Worm (Caenorhabditis elegans) whole organism, midembryonic: ENCODE data around the gene R12B2.6.

Source experiments
- T22C8.4 ChIP-seq: fragments of 200-800 bp; sonication (Bioruptor generic); IDR thresholded peaks from 2 replicates; pipeline ENCODE4 v1.3.6; 2022; ENCODE audit warnings: missing genetic modification characterization, missing compliant biosample characterization
- cog-1 ChIP-seq: sonication (generic microtip); optimal IDR thresholded peaks from 2 replicates; lab custom pipeline; 2016; ENCODE audit warnings: missing genetic modification characterization, missing compliant biosample characterization
- flt-1 ChIP-seq: fragments of 200-800 bp; sonication (Bioruptor generic); IDR thresholded peaks from 2 replicates; pipeline ENCODE4 v1.3.6; 2022; ENCODE audit warnings: missing genetic modification characterization, missing compliant biosample characterization
- klf-2 ChIP-seq: fragments of 200-800 bp; sonication (Bioruptor generic); conservative IDR thresholded peaks from 2 replicates; pipeline ENCODE4 v1.3.6; 2022; ENCODE audit warnings: missing genetic modification reagents, missing genetic modification characterization, missing compliant biosample characterization
- med-1 ChIP-seq: sonication (generic microtip); optimal IDR thresholded peaks from 2 replicates; lab custom pipeline; 2017; ENCODE audit warnings: missing genetic modification characterization, mild to moderate bottlenecking, missing compliant biosample characterization, antibody characterized with exemption, missing genetic modification reagents; ENCODE audit not compliant: insufficient read depth
- ref-1 ChIP-seq: fragments of 200-800 bp; sonication (Bioruptor generic); conservative IDR thresholded peaks from 2 replicates; pipeline ENCODE4 v1.3.6; 2022; ENCODE audit warnings: missing genetic modification reagents, missing genetic modification characterization, missing compliant biosample characterization
- tab-1 ChIP-seq: fragments of 200-800 bp; sonication (Bioruptor generic); IDR thresholded peaks from 2 replicates; pipeline ENCODE4 v1.3.6; 2022; ENCODE audit warnings: missing genetic modification characterization, missing compliant biosample characterization
- ztf-23 ChIP-seq: fragments of 200-800 bp; sonication (Bioruptor generic); IDR thresholded peaks from 2 replicates; pipeline ENCODE4 v1.3.6; 2022; ENCODE audit warnings: missing genetic modification reagents, missing genetic modification characterization, missing compliant biosample characterization
- ztf-29 ChIP-seq: fragments of 200-800 bp; sonication (Bioruptor generic); IDR thresholded peaks from 2 replicates; pipeline ENCODE4 v1.3.6; 2022; ENCODE audit warnings: missing genetic modification reagents, missing genetic modification characterization, missing compliant biosample characterization

R12B2.6 gene

DNA sequence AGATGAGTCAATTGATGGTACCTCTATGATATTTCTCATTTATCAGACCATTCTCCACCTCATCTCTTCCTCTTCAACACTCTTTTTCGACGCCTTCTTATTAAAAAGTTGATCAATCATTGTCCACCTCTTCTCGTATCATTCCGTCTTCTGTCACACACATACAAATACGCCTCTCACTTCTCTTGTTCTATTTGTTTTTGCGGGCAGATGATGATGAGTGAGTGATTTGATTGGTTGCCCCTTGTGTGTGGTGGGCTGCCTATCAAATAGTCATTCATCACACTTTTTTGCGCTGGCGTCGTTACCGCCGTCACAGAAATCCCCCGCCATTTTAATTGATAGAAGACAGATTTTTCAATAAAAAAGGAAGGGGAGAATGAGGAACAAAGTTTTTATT lies 21.3 kb downstream of the R12B2.6 start:
- no peak for TF ChIP-seq klf-2 (GFP tag; lab: Robert Waterston, UW)
- no peak for TF ChIP-seq med-1 (GFP tag; lab: Kevin White, UChicago)
- no peak for TF ChIP-seq ref-1 (GFP tag; lab: Robert Waterston, UW)
- TF ChIP-seq ztf-29: no peak
- no peak for TF ChIP-seq tab-1 (GFP tag; lab: Robert Waterston, UW)
- TF ChIP-seq flt-1 (GFP tag; lab: Robert Waterston, UW): no peak
- no peak for TF ChIP-seq cog-1 (tag; lab: Kevin White, UChicago)
- TF ChIP-seq ztf-23 (GFP tag; lab: Robert Waterston, UW): no peak
- TF ChIP-seq T22C8.4: no peak

DNA sequence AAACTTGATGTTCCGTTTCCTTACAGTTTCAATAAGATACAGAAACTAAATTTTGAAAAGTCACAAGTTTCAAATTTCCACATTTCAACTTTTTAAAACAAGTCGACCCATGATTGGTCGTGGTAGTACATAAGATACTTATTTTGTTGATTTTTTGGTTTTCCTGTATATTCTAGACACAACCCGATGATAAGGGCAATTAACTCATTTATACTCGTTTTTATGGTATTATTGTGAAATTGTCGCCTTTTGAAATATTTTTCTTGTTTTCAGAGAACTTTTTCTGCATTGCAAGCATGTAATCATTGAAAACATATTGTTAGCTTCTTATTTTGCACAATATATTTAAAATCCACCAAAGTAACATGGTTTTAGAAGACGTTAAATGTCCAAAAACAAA lies 22.0 kb downstream of the R12B2.6 start:
- TF ChIP-seq cog-1 (tag; lab: Kevin White, UChicago): no peak
- TF ChIP-seq ztf-29: no peak
- no peak for TF ChIP-seq tab-1 (GFP tag; lab: Robert Waterston, UW)
- no peak for TF ChIP-seq T22C8.4
- no peak for TF ChIP-seq ref-1 (GFP tag; lab: Robert Waterston, UW)
- TF ChIP-seq ztf-23 (GFP tag; lab: Robert Waterston, UW): no peak
- TF ChIP-seq flt-1 (GFP tag; lab: Robert Waterston, UW): no peak
- TF ChIP-seq med-1 (GFP tag; lab: Kevin White, UChicago): no peak
- TF ChIP-seq klf-2 (GFP tag; lab: Robert Waterston, UW): no peak

DNA sequence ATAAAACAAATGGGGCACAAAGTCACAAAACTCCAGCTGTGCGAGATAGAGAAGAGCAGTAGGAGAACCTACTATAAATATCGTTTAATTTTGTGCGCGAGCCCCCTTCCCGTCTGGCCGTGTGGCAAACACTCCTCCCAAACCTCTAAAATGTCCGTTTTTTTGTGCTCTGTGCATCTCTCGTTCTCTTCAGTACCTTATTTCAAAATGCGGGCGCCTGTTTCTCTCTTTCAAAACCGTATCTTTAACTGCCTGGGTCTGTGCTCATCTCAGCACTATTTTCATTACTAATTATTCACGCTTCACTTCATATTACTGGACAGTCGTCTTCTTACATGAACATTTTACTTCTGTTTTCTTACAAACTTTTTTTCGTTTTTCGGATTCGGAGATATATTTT lies 23.9 kb downstream of the R12B2.6 start:
- no peak for TF ChIP-seq flt-1 (GFP tag; lab: Robert Waterston, UW)
- no peak for TF ChIP-seq ztf-23 (GFP tag; lab: Robert Waterston, UW)
- TF ChIP-seq T22C8.4: no peak
- no peak for TF ChIP-seq med-1 (GFP tag; lab: Kevin White, UChicago)
- TF ChIP-seq cog-1 (tag; lab: Kevin White, UChicago): no peak
- TF ChIP-seq ztf-29: no peak
- no peak for TF ChIP-seq ref-1 (GFP tag; lab: Robert Waterston, UW)
- TF ChIP-seq tab-1 (GFP tag; lab: Robert Waterston, UW): no peak
- TF ChIP-seq klf-2 (GFP tag; lab: Robert Waterston, UW): no peak

DNA sequence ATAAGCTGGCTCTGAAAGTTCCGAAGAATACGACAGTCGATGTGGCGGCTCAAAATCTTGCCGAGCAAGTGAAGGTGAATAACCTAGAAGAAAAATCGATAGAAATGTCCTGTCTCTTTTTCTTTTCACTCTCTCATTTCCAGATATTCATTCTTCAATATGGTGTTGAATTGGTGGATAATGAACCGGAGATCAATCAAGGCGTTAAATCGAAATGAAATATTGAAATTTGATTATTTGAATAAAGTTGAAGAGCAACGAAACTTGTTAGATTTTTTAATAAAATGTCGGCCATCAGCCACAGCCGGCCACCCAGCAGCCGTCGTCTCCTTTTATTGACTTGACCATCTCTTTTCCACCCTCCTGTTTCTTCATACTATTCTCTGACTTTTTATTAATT lies 27.2 kb downstream of the R12B2.6 start, which contains the start of gene R12B2.2:
Gene R12B2.2 (plus strand): TSS at position 301 of the 400 bp plus-strand sequence.
- no peak for TF ChIP-seq cog-1 (tag; lab: Kevin White, UChicago)
- TF ChIP-seq tab-1 (GFP tag; lab: Robert Waterston, UW): no peak
- TF ChIP-seq flt-1 (GFP tag; lab: Robert Waterston, UW): no peak
- TF ChIP-seq ztf-29: no peak
- TF ChIP-seq ztf-23 (GFP tag; lab: Robert Waterston, UW): no peak
- no peak for TF ChIP-seq klf-2 (GFP tag; lab: Robert Waterston, UW)
- no peak for TF ChIP-seq ref-1 (GFP tag; lab: Robert Waterston, UW)
- no peak for TF ChIP-seq med-1 (GFP tag; lab: Kevin White, UChicago)
- no peak for TF ChIP-seq T22C8.4

DNA sequence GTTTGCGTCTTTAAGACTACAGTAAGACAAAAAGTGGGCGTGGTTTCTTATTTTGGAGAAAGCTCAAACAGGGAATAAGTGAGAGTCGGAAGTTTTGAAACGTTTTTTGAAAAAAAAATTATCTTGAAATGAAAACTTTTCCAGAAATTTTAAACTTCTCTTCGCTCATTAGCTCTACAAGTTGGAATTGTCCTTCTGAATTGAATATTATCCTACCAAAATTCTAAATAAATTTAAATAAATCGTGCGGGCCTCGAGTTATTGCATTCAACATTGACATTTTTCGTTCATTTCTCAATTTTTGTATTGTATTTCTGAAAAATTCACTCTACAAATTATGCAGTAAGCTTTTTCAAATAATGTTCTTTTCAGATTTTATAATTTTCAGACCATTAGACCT lies 28.7 kb downstream of the R12B2.6 start, which contains the start of gene R12B2.3:
Gene R12B2.3 (plus strand): TSS at position 301 of the 400 bp plus-strand sequence.
- no peak for TF ChIP-seq ztf-23 (GFP tag; lab: Robert Waterston, UW)
- no peak for TF ChIP-seq ref-1 (GFP tag; lab: Robert Waterston, UW)
- TF ChIP-seq T22C8.4: no peak
- TF ChIP-seq med-1 (GFP tag; lab: Kevin White, UChicago): no peak
- no peak for TF ChIP-seq cog-1 (tag; lab: Kevin White, UChicago)
- TF ChIP-seq tab-1 (GFP tag; lab: Robert Waterston, UW): no peak
- no peak for TF ChIP-seq ztf-29
- TF ChIP-seq klf-2 (GFP tag; lab: Robert Waterston, UW): no peak
- TF ChIP-seq flt-1 (GFP tag; lab: Robert Waterston, UW): no peak

DNA sequence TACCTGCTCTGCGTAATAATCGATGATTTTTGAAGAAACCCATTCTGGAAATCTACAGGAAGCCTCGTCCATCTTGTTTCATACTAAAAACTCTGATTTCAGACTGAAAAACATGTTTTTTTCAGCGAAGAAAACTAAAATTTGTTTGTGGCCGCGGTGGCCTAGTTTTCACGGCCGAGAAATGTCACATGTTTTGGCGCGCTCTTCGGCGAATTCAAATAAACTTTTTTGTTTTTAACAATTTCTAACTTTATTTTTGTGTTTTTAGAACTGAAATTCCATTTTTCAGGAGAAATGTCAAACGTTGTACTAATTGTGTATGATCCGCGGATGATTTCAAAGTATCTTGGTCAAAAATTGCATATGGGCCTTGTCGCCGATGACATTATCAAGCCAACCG lies 31.0 kb downstream of the R12B2.6 start, which contains the start of the genes polq-1 and him-10:
Gene polq-1 (minus strand): TSS at position 190 of the 400 bp plus-strand sequence.
Gene him-10 (plus strand): TSS at position 290 of the 400 bp plus-strand sequence.
- TF ChIP-seq T22C8.4: no peak
- no peak for TF ChIP-seq flt-1 (GFP tag; lab: Robert Waterston, UW)
- no peak for TF ChIP-seq klf-2 (GFP tag; lab: Robert Waterston, UW)
- TF ChIP-seq tab-1 (GFP tag; lab: Robert Waterston, UW): no peak
- TF ChIP-seq ztf-23 (GFP tag; lab: Robert Waterston, UW): no peak
- no peak for TF ChIP-seq ref-1 (GFP tag; lab: Robert Waterston, UW)
- no peak for TF ChIP-seq ztf-29
- TF ChIP-seq cog-1 (tag; lab: Kevin White, UChicago): no peak
- TF ChIP-seq med-1 (GFP tag; lab: Kevin White, UChicago): no peak

DNA sequence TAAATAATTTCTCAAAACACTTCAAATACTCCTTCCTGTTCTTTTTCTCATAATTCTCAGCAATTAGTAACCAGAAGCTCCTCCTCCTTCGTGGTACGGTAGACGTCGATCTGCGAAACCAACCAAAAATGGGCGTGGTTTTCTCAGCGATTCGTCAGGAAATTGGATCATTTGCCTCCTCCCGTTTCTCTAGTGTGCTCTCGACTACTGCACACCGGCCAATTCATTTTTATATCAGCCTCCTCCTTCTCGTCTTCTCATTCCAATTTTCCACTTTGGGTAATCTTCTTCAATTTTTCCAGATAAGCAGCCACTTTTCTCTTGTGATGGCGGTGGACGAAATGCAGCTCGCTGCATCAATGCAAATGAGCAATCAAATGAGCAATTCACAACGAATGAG lies 35.2 kb downstream of the R12B2.6 start, which contains the start of gene ceh-10:
Gene ceh-10 (plus strand): TSS at position 301 of the 400 bp plus-strand sequence.
- TF ChIP-seq ztf-29: no peak
- no peak for TF ChIP-seq tab-1 (GFP tag; lab: Robert Waterston, UW)
- TF ChIP-seq T22C8.4: no peak
- no peak for TF ChIP-seq flt-1 (GFP tag; lab: Robert Waterston, UW)
- no peak for TF ChIP-seq ref-1 (GFP tag; lab: Robert Waterston, UW)
- no peak for TF ChIP-seq klf-2 (GFP tag; lab: Robert Waterston, UW)
- no peak for TF ChIP-seq cog-1 (tag; lab: Kevin White, UChicago)
- no peak for TF ChIP-seq med-1 (GFP tag; lab: Kevin White, UChicago)
- TF ChIP-seq ztf-23 (GFP tag; lab: Robert Waterston, UW): no peak

DNA sequence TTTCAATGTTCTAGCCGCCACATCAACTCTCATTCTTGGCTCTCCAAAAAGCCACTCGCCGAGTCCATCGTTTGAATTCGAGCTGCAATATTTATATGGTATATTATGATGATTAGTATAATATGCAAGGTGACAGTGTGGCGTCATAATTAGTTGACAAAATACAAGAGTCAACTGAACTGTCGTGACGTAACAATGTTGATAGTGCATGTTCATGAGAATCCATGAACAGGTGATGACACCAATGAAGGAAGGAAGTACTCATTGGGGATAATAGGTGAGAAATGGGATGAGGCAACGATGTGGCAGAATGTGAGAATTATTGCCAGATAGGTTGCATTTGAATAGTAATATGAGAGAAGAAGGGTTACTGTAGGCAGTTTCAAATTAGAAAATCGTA lies 39.0 kb downstream of the R12B2.6 start:
- TF ChIP-seq T22C8.4 (no peak), flt-1 (GFP tag; lab: Robert Waterston, UW) (no peak), klf-2 (GFP tag; lab: Robert Waterston, UW) (no peak), ztf-23 (GFP tag; lab: Robert Waterston, UW) (no peak), ztf-29 (no peak), ref-1 (GFP tag; lab: Robert Waterston, UW) (no peak), cog-1 (tag; lab: Kevin White, UChicago) (no peak), tab-1 (GFP tag; lab: Robert Waterston, UW) (no peak), med-1 (GFP tag; lab: Kevin White, UChicago) (no peak)

DNA sequence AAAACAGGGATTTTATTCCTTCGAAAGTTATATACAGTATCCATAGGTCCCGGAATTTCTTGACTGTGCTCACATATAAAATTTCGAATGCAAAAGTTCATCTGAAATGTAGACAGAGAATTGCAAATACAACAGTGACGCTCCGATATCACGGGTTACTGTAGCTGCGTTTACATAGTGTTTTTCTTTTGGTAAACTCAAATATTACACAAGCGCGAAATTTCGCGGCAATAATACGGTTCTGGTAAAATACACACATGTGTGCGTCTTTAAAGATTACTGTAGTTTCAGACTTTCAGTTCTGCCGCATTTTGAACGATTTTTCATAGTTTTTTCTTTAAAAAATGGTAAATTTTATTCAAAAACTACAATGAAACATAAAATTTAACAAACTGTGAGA lies 43.4 kb downstream of the R12B2.6 start, which contains the start of gene rev-3:
Gene rev-3 (minus strand): TSS at position 101 of the 400 bp plus-strand sequence.
- TF ChIP-seq ztf-29 (no peak), klf-2 (GFP tag; lab: Robert Waterston, UW) (no peak), med-1 (GFP tag; lab: Kevin White, UChicago) (no peak), tab-1 (GFP tag; lab: Robert Waterston, UW) (no peak), ref-1 (GFP tag; lab: Robert Waterston, UW) (no peak), cog-1 (tag; lab: Kevin White, UChicago) (no peak)
